Worm (Caenorhabditis elegans): ENCODE results near the gene algn-11.

The algn-11 gene

ce11 chrIII:7290462-7290861, at the start of gene algn-11:
Gene algn-11, minus strand, starts transcription at chrIII:7290562.
- TF ChIP-seq skn-1 (tag; optimal IDR thresholded peaks at IDR 0.05): no peak
- TF ChIP-seq fos-1 (tag; optimal IDR thresholded peaks at IDR 0.05): no peak
- no peak for TF ChIP-seq tra-1 (GFP tag; IDR thresholded peaks at IDR 0.05)
- no peak for TF ChIP-seq gei-8 (GFP tag; optimal IDR thresholded peaks at IDR 0.05)
- TF ChIP-seq fkh-10 (GFP tag; optimal IDR thresholded peaks at IDR 0.05): no peak
- no peak for TF ChIP-seq dmd-9 (GFP tag; IDR thresholded peaks at IDR 0.05)
- no peak for TF ChIP-seq nhr-237 (tag; optimal IDR thresholded peaks at IDR 0.05)
- no peak for TF ChIP-seq ceh-20 (GFP tag; IDR thresholded peaks at IDR 0.05)
- TF ChIP-seq hmg-1.1 (GFP tag; IDR thresholded peaks at IDR 0.05): no peak
- no peak for TF ChIP-seq F44E2.7 (GFP tag; IDR thresholded peaks at IDR 0.05)
- no peak for TF ChIP-seq madf-5 (GFP tag; IDR thresholded peaks at IDR 0.05)
- no peak for TF ChIP-seq zfp-2 (tag; optimal IDR thresholded peaks at IDR 0.05)
- TF ChIP-seq unc-39 (tag; optimal IDR thresholded peaks at IDR 0.05): no peak
- TF ChIP-seq nhr-111 (GFP tag; optimal IDR thresholded peaks at IDR 0.05): no peak

ce11 chrIII:7339138-7339537, 48.8 kb upstream of the algn-11 start:
- TF ChIP-seq F26F4.8 (GFP tag; conservative IDR thresholded peaks at IDR 0.05) (no peak), Y5F2A.4 (GFP tag; optimal IDR thresholded peaks at IDR 0.05) (no peak), zag-1 (tag; optimal IDR thresholded peaks at IDR 0.05) (no peak), fkh-10 (GFP tag; optimal IDR thresholded peaks at IDR 0.05) (no peak), lin-13 (GFP tag; optimal IDR thresholded peaks at IDR 0.05) (no peak), lin-1 (GFP tag; IDR thresholded peaks at IDR 0.05) (no peak), D1046.2 (GFP tag; IDR thresholded peaks at IDR 0.05) (no peak), hlh-30 (tag; optimal IDR thresholded peaks at IDR 0.05; ENCODE audit: insufficient read depth) (no peak), nhr-10 (tag; optimal IDR thresholded peaks at IDR 0.05) (no peak), pqm-1 (tag; optimal IDR thresholded peaks at IDR 0.05) (no peak), ceh-20 (GFP tag; IDR thresholded peaks at IDR 0.05) (no peak), skn-1 (tag; optimal IDR thresholded peaks at IDR 0.05) (no peak), Y75B8A.6 (GFP tag; IDR thresholded peaks at IDR 0.05) (no peak), Y105C5A.15 (GFP tag; IDR thresholded peaks at IDR 0.05) (no peak), nhr-48 (tag; optimal IDR thresholded peaks at IDR 0.05) (no peak), dmd-8 (GFP tag; IDR thresholded peaks at IDR 0.05) (no peak), snpc-1.2 (GFP tag; IDR thresholded peaks at IDR 0.05) (no peak), unc-62 (GFP tag; optimal IDR thresholded peaks at IDR 0.05 in 1 of 2) (no peak), unc-62 (tag; optimal IDR thresholded peaks at IDR 0.05) (no peak)

ce11 chrIII:7338693-7339092, 48.3 kb upstream of the algn-11 start, which contains the start of gene kap-1:
Gene kap-1, plus strand, starts transcription at chrIII:7338835.
- TF ChIP-seq mdl-1 (tag; optimal IDR thresholded peaks at IDR 0.05) (no peak), nhr-11 (tag; optimal IDR thresholded peaks at IDR 0.05) (no peak), snpc-1.2 (GFP tag; IDR thresholded peaks at IDR 0.05) (0 out of 2 replicates have a peak, but pooled peaks have one; percentile 11), ama-1 (optimal IDR thresholded peaks at IDR 0.05) (peak; percentile 75), T26A8.4 (GFP tag; IDR thresholded peaks at IDR 0.05) (0 out of 2 replicates have a peak, but pooled peaks have one; percentile 26), ZK337.2 (GFP tag; IDR thresholded peaks at IDR 0.05) (0 out of 2 replicates have a peak, but pooled peaks have one; percentile 37), ztf-11 (tag; optimal IDR thresholded peaks at IDR 0.05) (no peak), hmg-1.1 (GFP tag; IDR thresholded peaks at IDR 0.05) (0 out of 2 replicates have a peak, but pooled peaks have one; percentile 36), egl-43 (GFP tag; IDR thresholded peaks at IDR 0.05) (peak; percentile 64), T20F7.1 (GFP tag; optimal IDR thresholded peaks at IDR 0.05) (peak; percentile 18), ces-1 (GFP tag; optimal IDR thresholded peaks at IDR 0.05) (no peak), daf-16 (GFP tag; optimal IDR thresholded peaks at IDR 0.05) (peak in 1 of 2 experiments; percentile 12), daf-16 (tag; optimal IDR thresholded peaks at IDR 0.05) (peak; percentile 18), duxl-1 (tag; optimal IDR thresholded peaks at IDR 0.05; ENCODE audit: poor library complexity) (peak; percentile 13), gei-8 (GFP tag; optimal IDR thresholded peaks at IDR 0.05) (peak; percentile 13), pha-4 (GFP tag; IDR thresholded peaks at IDR 0.05) (no peak), pha-4 (tag; optimal IDR thresholded peaks at IDR 0.05) (no peak), aha-1 (tag) (no peak), sdz-12 (GFP tag; optimal IDR thresholded peaks at IDR 0.05) (peak; percentile 26), nhr-102 (tag; optimal IDR thresholded peaks at IDR 0.05) (peak; percentile 29), lsy-2 (tag; optimal IDR thresholded peaks at IDR 0.05) (peak in 1 of 2 experiments; percentile 33), nhr-48 (tag; optimal IDR thresholded peaks at IDR 0.05) (peak; percentile 22), lin-38 (GFP tag; IDR thresholded peaks at IDR 0.05) (0 out of 2 replicates have a peak, but pooled peaks have one; percentile 21), spr-3 (GFP tag; optimal IDR thresholded peaks at IDR 0.05) (peak; percentile 29), tra-1 (GFP tag; IDR thresholded peaks at IDR 0.05) (0 out of 2 replicates have a peak, but pooled peaks have one; percentile 5), Y75B8A.6 (GFP tag; IDR thresholded peaks at IDR 0.05) (peak; percentile 3; the same call in 1 of the 2 replicates)

All from whole organism, L4 larva.